Worm (Caenorhabditis elegans) whole organism, L1 larva: ENCODE measurements around the gene F11A5.17.

Experiments used
- ama-1 ChIP-seq: fragments of 150-350 bp; optimal IDR thresholded peaks from 2 replicates; lab custom pipeline; 2014
- ceh-63 ChIP-seq: fragments of 200-800 bp; sonication (Bioruptor generic); optimal IDR thresholded peaks from 2 replicates; lab custom pipeline; 2018; ENCODE audit warnings: mild to moderate bottlenecking, missing genetic modification characterization, missing compliant biosample characterization
- ces-1 ChIP-seq: fragments of 150-350 bp; optimal IDR thresholded peaks from 2 replicates; lab custom pipeline; 2014; ENCODE audit warnings: missing biosample characterization, missing genetic modification reagents, missing genetic modification characterization
- dsc-1 ChIP-seq: sonication (generic microtip); optimal IDR thresholded peaks from 2 replicates; lab custom pipeline; 2016; ENCODE audit warnings: mild to moderate bottlenecking, missing genetic modification characterization, missing compliant biosample characterization
- efl-3 ChIP-seq: fragments of 200-800 bp; sonication (Bioruptor generic); optimal IDR thresholded peaks from 2 replicates; lab custom pipeline; 2018; ENCODE audit warnings: mild to moderate bottlenecking, missing genetic modification characterization, missing compliant biosample characterization
- elt-2 ChIP-seq: sonication (generic microtip); optimal IDR thresholded peaks from 2 replicates; lab custom pipeline; 2016; ENCODE audit warnings: missing genetic modification characterization, mild to moderate bottlenecking, inconsistent platforms, missing compliant biosample characterization, missing genetic modification reagents
- jun-1 ChIP-seq: fragments of 150-350 bp; optimal IDR thresholded peaks from 2 replicates; lab custom pipeline; 2014; ENCODE audit warnings: missing biosample characterization, missing genetic modification reagents, missing genetic modification characterization
- lin-13 ChIP-seq: fragments of 150-350 bp; optimal IDR thresholded peaks from 2 replicates; lab custom pipeline; 2014; ENCODE audit warnings: missing biosample characterization, missing genetic modification reagents, missing genetic modification characterization
- mab-9 ChIP-seq: fragments of 200-800 bp; sonication (Bioruptor generic); IDR thresholded peaks from 2 replicates; pipeline ENCODE4 v1.3.6; 2022; ENCODE audit warnings: missing genetic modification reagents, missing genetic modification characterization, missing compliant biosample characterization
- nhr-76 ChIP-seq: sonication (generic microtip); optimal IDR thresholded peaks from 2 replicates; lab custom pipeline; 2017; ENCODE audit warnings: missing biosample characterization, missing genetic modification characterization
- nhr-90 ChIP-seq: sonication (generic microtip); optimal IDR thresholded peaks from 2 replicates; lab custom pipeline; 2016; ENCODE audit warnings: mild to moderate bottlenecking, missing genetic modification characterization, missing compliant biosample characterization; ENCODE audit not compliant: poor library complexity
- pqm-1 ChIP-seq: sonication (generic microtip); optimal IDR thresholded peaks from 3 replicates; lab custom pipeline; 2017; ENCODE audit warnings: missing biosample characterization, missing genetic modification characterization
- snpc-4 ChIP-seq: fragments of 150-350 bp; optimal IDR thresholded peaks from 2 replicates; lab custom pipeline; 2014; ENCODE audit warnings: missing biosample characterization, missing genetic modification characterization
- xbp-1 ChIP-seq: sonication (generic microtip); optimal IDR thresholded peaks from 2 replicates; lab custom pipeline; 2016; ENCODE audit warnings: missing genetic modification characterization, missing compliant biosample characterization

- TF ChIP-seq ces-1 (GFP tag; lab: Kevin White, UChicago) (no peak), elt-2 (tag; lab: Kevin White, UChicago) (no peak), ceh-63 (GFP tag; lab: Kevin White, UChicago) (no peak), nhr-76 (tag; lab: Kevin White, UChicago) (no peak), nhr-90 (tag; lab: Kevin White, UChicago) (no peak), dsc-1 (tag; lab: Kevin White, UChicago) (no peak), pqm-1 (tag; lab: Kevin White, UChicago) (no peak), ama-1 (lab: Kevin White, UChicago) (no peak), xbp-1 (tag; lab: Kevin White, UChicago) (no peak), jun-1 (tag; lab: Kevin White, UChicago) (no peak), efl-3 (GFP tag; lab: Kevin White, UChicago) (no peak), lin-13 (GFP tag; lab: Kevin White, UChicago) (no peak), snpc-4 (tag; lab: Kevin White, UChicago) (no peak), mab-9 (GFP tag; lab: Robert Waterston, UW) (no peak)
Measured at ce11 chrV:16233624-16234023, 31.8 kb downstream of the F11A5.17 start, which contains the start of gene clec-233.
